Worm (Caenorhabditis elegans) whole organism, L2 larva: Measurements from ENCODE around the gene srv-34.

Experiments
- alr-1 ChIP-seq: fragments of 150-350 bp; optimal IDR thresholded peaks from 2 replicates; lab custom pipeline; 2014; ENCODE audit warnings: missing biosample characterization, missing genetic modification characterization
- aly-2 ChIP-seq: fragments of 150-350 bp; optimal IDR thresholded peaks from 2 replicates; lab custom pipeline; 2014; ENCODE audit warnings: missing biosample characterization, missing genetic modification characterization
- egl-27 ChIP-seq: sonication (generic microtip); optimal IDR thresholded peaks from 3 replicates; lab custom pipeline; 2017; ENCODE audit warnings: missing biosample characterization, missing genetic modification reagents, missing genetic modification characterization
- elt-3 ChIP-seq: sonication (generic microtip); optimal IDR thresholded peaks from 2 replicates; lab custom pipeline; 2017; ENCODE audit warnings: missing biosample characterization, missing genetic modification characterization
- gmeb-1 ChIP-seq: fragments of 150-350 bp; optimal IDR thresholded peaks from 2 replicates; lab custom pipeline; 2014; ENCODE audit warnings: missing biosample characterization, missing genetic modification characterization
- lsy-2 ChIP-seq, 2 experiments: fragments of 150-350 bp in 1 of 2; sonication (generic microtip) in 1 of 2; optimal IDR thresholded peaks; 2 replicates each; lab custom pipeline; 2014 to 2017; ENCODE audit warnings: missing biosample characterization in 2 of 2, missing genetic modification characterization in 2 of 2
- nhr-11 ChIP-seq: fragments of 150-350 bp; optimal IDR thresholded peaks from 2 replicates; lab custom pipeline; 2014; ENCODE audit warnings: missing biosample characterization, missing genetic modification characterization
- snpc-4 ChIP-seq: fragments of 150-350 bp; optimal IDR thresholded peaks from 2 replicates; lab custom pipeline; 2014; ENCODE audit warnings: missing biosample characterization, missing genetic modification characterization
- unc-62 ChIP-seq: fragments of 150-350 bp; optimal IDR thresholded peaks from 2 replicates; lab custom pipeline; 2014; ENCODE audit warnings: missing biosample characterization, missing genetic modification reagents, missing genetic modification characterization
- ztf-1 ChIP-seq: fragments of 200-800 bp; sonication (Bioruptor generic); conservative IDR thresholded peaks from 2 replicates; pipeline ENCODE4 v1.3.6; 2022; ENCODE audit warnings: missing genetic modification characterization, missing compliant biosample characterization
- ztf-11 ChIP-seq: sonication (generic microtip); optimal IDR thresholded peaks from 2 replicates; lab custom pipeline; 2017; ENCODE audit warnings: missing biosample characterization, missing genetic modification characterization
- ztf-4 ChIP-seq: fragments of 150-350 bp; optimal IDR thresholded peaks from 2 replicates; lab custom pipeline; 2014; ENCODE audit warnings: missing biosample characterization, missing genetic modification characterization

ce11 chrV:16399388-16399787 is 24.8 kb upstream of the srv-34 start, which contains the start of gene sre-36:
- TF ChIP-seq ztf-1 (GFP tag; lab: Robert Waterston, UW) (no peak), lsy-2 (tag; optimal IDR thresholded peaks at IDR 0.05; lab: Kevin White, UChicago) (no peak), ztf-4 (no peak), aly-2 (tag; lab: Kevin White, UChicago) (no peak), alr-1 (tag; lab: Kevin White, UChicago) (no peak), snpc-4 (tag; lab: Kevin White, UChicago) (no peak), unc-62 (GFP tag; lab: Kevin White, UChicago) (no peak), egl-27 (tag; lab: Kevin White, UChicago) (no peak), elt-3 (tag; lab: Kevin White, UChicago) (no peak), gmeb-1 (no peak), ztf-11 (no peak), nhr-11 (no peak)
